Worm (Caenorhabditis elegans) whole organism, L1 larva: Measurements from ENCODE around the gene Y75B8A.10.

ENCODE experiments used
- ceh-82 ChIP-seq, 3 experiments: fragments of 150-350 bp in 1 of 3; sonication (generic microtip) in 2 of 3; optimal IDR thresholded peaks; 2 replicates each; lab custom pipeline; 2014 to 2017; ENCODE audit warnings: missing biosample characterization in 3 of 3, missing genetic modification characterization in 3 of 3
- dpl-1 ChIP-seq, 3 experiments: fragments of 150-350 bp in 2 of 3; sonication (generic microtip) in 1 of 3; optimal IDR thresholded peaks; 2 replicates each; lab custom pipeline; 2014 to 2017; ENCODE audit warnings: missing biosample characterization in 3 of 3, missing genetic modification characterization in 3 of 3, missing genetic modification reagents in 3 of 3
- efl-1 ChIP-seq, 4 experiments: fragments of 150-350 bp; optimal IDR thresholded peaks in 3 of 4; peaks in 1 of 4; 1 replicate in 1 of 4; 2 replicates in 3 of 4; lab custom pipeline; 2014; ENCODE audit warnings: missing biosample characterization in 2 of 4, missing genetic modification characterization in 2 of 4, missing genetic modification reagents in 2 of 4
- efl-3 ChIP-seq: fragments of 200-800 bp; sonication (Bioruptor generic); optimal IDR thresholded peaks from 2 replicates; lab custom pipeline; 2018; ENCODE audit warnings: mild to moderate bottlenecking, missing genetic modification characterization, missing compliant biosample characterization
- fkh-10 ChIP-seq: sonication (generic microtip); optimal IDR thresholded peaks from 2 replicates; lab custom pipeline; 2017; ENCODE audit warnings: missing biosample characterization, missing genetic modification reagents, missing genetic modification characterization
- jun-1 ChIP-seq: fragments of 150-350 bp; optimal IDR thresholded peaks from 2 replicates; lab custom pipeline; 2014; ENCODE audit warnings: missing biosample characterization, missing genetic modification reagents, missing genetic modification characterization
- lin-39 ChIP-seq: fragments of 150-350 bp; optimal IDR thresholded peaks from 2 replicates; lab custom pipeline; 2014; ENCODE audit warnings: missing biosample characterization, missing genetic modification reagents, missing genetic modification characterization
- nhr-47 ChIP-seq: sonication (generic microtip); optimal IDR thresholded peaks from 2 replicates; lab custom pipeline; 2016; ENCODE audit warnings: mild to moderate bottlenecking, missing genetic modification characterization, moderate library complexity, missing compliant biosample characterization
- pag-3 ChIP-seq: sonication (generic microtip); optimal IDR thresholded peaks from 2 replicates; lab custom pipeline; 2017; ENCODE audit warnings: missing genetic modification characterization, mild to moderate bottlenecking, missing compliant biosample characterization, antibody characterized with exemption, borderline replicate concordance; ENCODE audit not compliant: insufficient read depth
- skn-1 ChIP-seq: fragments of 150-350 bp; optimal IDR thresholded peaks from 2 replicates; lab custom pipeline; 2014; ENCODE audit warnings: missing biosample characterization, missing genetic modification characterization
- snpc-4 ChIP-seq: fragments of 150-350 bp; optimal IDR thresholded peaks from 2 replicates; lab custom pipeline; 2014; ENCODE audit warnings: missing biosample characterization, missing genetic modification characterization
- unc-62 ChIP-seq: fragments of 150-350 bp; optimal IDR thresholded peaks from 2 replicates; lab custom pipeline; 2014; ENCODE audit warnings: missing biosample characterization, missing genetic modification reagents, missing genetic modification characterization
- ztf-4 ChIP-seq: fragments of 150-350 bp; optimal IDR thresholded peaks from 2 replicates; lab custom pipeline; 2014; ENCODE audit warnings: missing biosample characterization, missing genetic modification characterization

DNA sequence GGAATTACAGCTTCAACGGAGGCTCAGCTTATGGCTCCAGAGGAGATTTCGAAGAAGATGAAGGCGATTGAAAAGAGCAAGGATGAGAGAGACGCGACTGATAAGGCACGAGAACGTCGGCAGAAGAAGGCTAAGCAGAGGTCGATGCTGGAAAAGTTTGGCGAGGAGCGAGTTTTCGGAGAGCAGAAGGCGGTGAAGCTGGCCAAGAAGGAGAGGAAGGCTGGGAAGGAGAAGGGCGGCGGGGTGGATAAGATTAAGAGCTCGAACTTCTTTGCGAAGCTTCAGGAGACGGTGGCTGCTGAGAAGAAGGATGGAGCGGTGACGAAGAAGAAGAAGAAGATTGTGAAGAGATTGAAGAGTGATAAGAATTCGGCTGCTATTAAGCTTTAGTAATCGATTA, 23.6 kb downstream of the Y75B8A.10 start:
- TF ChIP-seq skn-1 (tag; lab: Kevin White, UChicago) = no peak
- TF ChIP-seq fkh-10 (GFP tag; lab: Kevin White, UChicago) = no peak
- TF ChIP-seq dpl-1 (GFP tag; optimal IDR thresholded peaks at IDR 0.05; lab: Kevin White, UChicago) = no peak
- TF ChIP-seq nhr-47 (tag; lab: Kevin White, UChicago) = no peak
- no peak for TF ChIP-seq efl-1 (optimal IDR thresholded peaks at IDR 0.05; lab: Kevin White, UChicago)
- TF ChIP-seq efl-1 (GFP tag; optimal IDR thresholded peaks at IDR 0.05 in 1 of 2; lab: Kevin White, UChicago) = no peak
- no peak for TF ChIP-seq ceh-82 (tag; optimal IDR thresholded peaks at IDR 0.05; lab: Kevin White, UChicago)
- TF ChIP-seq pag-3 (tag; lab: Kevin White, UChicago) = no peak
- no peak for TF ChIP-seq ztf-4
- no peak for TF ChIP-seq jun-1
- TF ChIP-seq snpc-4 (tag; lab: Kevin White, UChicago) = no peak
- no peak for TF ChIP-seq efl-3 (GFP tag; lab: Kevin White, UChicago)
- TF ChIP-seq lin-39 (tag; lab: Kevin White, UChicago) = no peak
- no peak for TF ChIP-seq unc-62
